Fruit fly (Drosophila melanogaster) whole organism, prepupa: Measurements from ENCODE around the gene CG10064.

Experiments
- CG10631 ChIP-seq: fragments of 200-800 bp; sonication (Bioruptor generic); optimal IDR thresholded peaks from 2 replicates; lab custom pipeline; 2016; ENCODE audit warnings: missing biosample characterization, missing genetic modification characterization
- CG10669 ChIP-seq: fragments of 200-800 bp; sonication (Bioruptor generic); optimal IDR thresholded peaks from 3 replicates; lab custom pipeline; 2018; ENCODE audit warnings: missing biosample characterization, mild to moderate bottlenecking, missing genetic modification characterization, moderate library complexity
- CG11294 ChIP-seq: fragments of 200-800 bp; sonication (Bioruptor generic); IDR thresholded peaks from 2 replicates; pipeline ENCODE4 v1.3.6; 2022; ENCODE audit warnings: missing biosample characterization, missing genetic modification characterization
- CG11902 ChIP-seq: fragments of 200-800 bp; sonication (Bioruptor generic); optimal IDR thresholded peaks from 3 replicates; lab custom pipeline; 2016; ENCODE audit warnings: missing biosample characterization, missing genetic modification characterization
- CG1621 ChIP-seq: fragments of 200-800 bp; sonication (Bioruptor generic); optimal IDR thresholded peaks from 3 replicates; lab custom pipeline; 2018; ENCODE audit warnings: missing biosample characterization, mild to moderate bottlenecking, missing genetic modification characterization
- CG3032 ChIP-seq: fragments of 200-800 bp; optimal IDR thresholded peaks from 2 replicates; lab custom pipeline; 2019; ENCODE audit warnings: missing biosample characterization, mild to moderate bottlenecking, missing genetic modification characterization, moderate library complexity
- CG31627 ChIP-seq: fragments of 200-800 bp; sonication (Bioruptor generic); optimal IDR thresholded peaks from 3 replicates; lab custom pipeline; 2016; ENCODE audit warnings: missing biosample characterization, missing genetic modification characterization
- CG32006 ChIP-seq: fragments of 200-800 bp; sonication (Bioruptor generic); optimal IDR thresholded peaks from 3 replicates; lab custom pipeline; 2017; ENCODE audit warnings: missing biosample characterization, mild to moderate bottlenecking, missing genetic modification characterization
- CG34406 ChIP-seq: fragments of 200-800 bp; sonication (Bioruptor generic); optimal IDR thresholded peaks from 3 replicates; lab custom pipeline; 2016; ENCODE audit warnings: missing biosample characterization, missing genetic modification characterization
- CG3919 ChIP-seq: fragments of 200-800 bp; sonication (Bioruptor generic); optimal IDR thresholded peaks from 3 replicates; lab custom pipeline; 2016; ENCODE audit warnings: missing biosample characterization, missing genetic modification characterization
- CG4318 ChIP-seq: fragments of 200-800 bp; sonication (Bioruptor generic); optimal IDR thresholded peaks from 3 replicates; lab custom pipeline; 2017; ENCODE audit warnings: missing biosample characterization, mild to moderate bottlenecking, missing genetic modification characterization
- CG6163 ChIP-seq: fragments of 200-800 bp; sonication (Bioruptor generic); IDR thresholded peaks from 3 replicates; pipeline ENCODE4 v1.3.6; 2022; ENCODE audit warnings: missing biosample characterization, missing genetic modification characterization
- CG6276 ChIP-seq: fragments of 200-800 bp; sonication (Bioruptor generic); optimal IDR thresholded peaks from 2 replicates; lab custom pipeline; 2017; ENCODE audit warnings: missing biosample characterization, mild to moderate bottlenecking, missing genetic modification characterization
- CG6792 ChIP-seq: fragments of 200-800 bp; sonication (Bioruptor generic); optimal IDR thresholded peaks from 3 replicates; lab custom pipeline; 2016; ENCODE audit warnings: missing biosample characterization, missing genetic modification characterization
- CG6854 ChIP-seq: fragments of 200-800 bp; sonication (Bioruptor generic); optimal IDR thresholded peaks from 2 replicates; lab custom pipeline; 2017; ENCODE audit warnings: missing biosample characterization, mild to moderate bottlenecking, missing genetic modification characterization
- CG7368 ChIP-seq: fragments of 200-800 bp; sonication (Bioruptor generic); optimal IDR thresholded peaks from 3 replicates; lab custom pipeline; 2016; ENCODE audit warnings: missing biosample characterization, missing genetic modification characterization
- CG8119 ChIP-seq: fragments of 200-800 bp; sonication (Bioruptor generic); IDR thresholded peaks from 3 replicates; pipeline ENCODE4 v1.3.6; 2022; ENCODE audit warnings: missing biosample characterization, missing genetic modification characterization
- CG8319 ChIP-seq: fragments of 200-800 bp; sonication (Bioruptor generic); optimal IDR thresholded peaks from 3 replicates; lab custom pipeline; 2016; ENCODE audit warnings: missing biosample characterization, missing genetic modification characterization
- CG9139 ChIP-seq: fragments of 200-800 bp; sonication (Bioruptor generic); optimal IDR thresholded peaks from 3 replicates; lab custom pipeline; 2017; ENCODE audit warnings: missing biosample characterization, mild to moderate bottlenecking, missing genetic modification characterization
- Eip75B ChIP-seq: fragments of 200-800 bp; sonication (Bioruptor generic); optimal IDR thresholded peaks from 3 replicates; lab custom pipeline; 2016; ENCODE audit warnings: missing biosample characterization, missing genetic modification characterization
- Eip93F ChIP-seq: fragments of 200-800 bp; sonication (Bioruptor generic); optimal IDR thresholded peaks from 2 replicates; lab custom pipeline; 2016; ENCODE audit warnings: missing biosample characterization, mild to moderate bottlenecking, missing genetic modification characterization
- Ets21C ChIP-seq: fragments of 200-800 bp; sonication (Bioruptor generic); optimal IDR thresholded peaks from 3 replicates; lab custom pipeline; 2016; ENCODE audit warnings: missing biosample characterization, missing genetic modification characterization
- Ets96B ChIP-seq: fragments of 200-800 bp; optimal IDR thresholded peaks from 2 replicates; lab custom pipeline; 2019; ENCODE audit warnings: missing biosample characterization, mild to moderate bottlenecking, missing genetic modification characterization, moderate library complexity
- Gug ChIP-seq: fragments of 200-800 bp; sonication (Bioruptor generic); IDR thresholded peaks from 2 replicates; pipeline ENCODE4 v1.3.6; 2022; ENCODE audit warnings: missing biosample characterization, missing genetic modification characterization
- Hr38 ChIP-seq: sonication (Bioruptor generic); optimal IDR thresholded peaks from 2 replicates; lab custom pipeline; 2016; ENCODE audit warnings: missing biosample characterization, missing genetic modification characterization
- Hr39 ChIP-seq: fragments of 200-800 bp; sonication (Bioruptor generic); optimal IDR thresholded peaks from 2 replicates; lab custom pipeline; 2016; ENCODE audit warnings: missing biosample characterization, missing genetic modification characterization
- Hr4 ChIP-seq: fragments of 200-800 bp; sonication (Bioruptor generic); optimal IDR thresholded peaks from 3 replicates; lab custom pipeline; 2016; ENCODE audit warnings: missing biosample characterization, missing genetic modification characterization
- Lpt ChIP-seq: fragments of 200-800 bp; sonication (Bioruptor generic); optimal IDR thresholded peaks from 3 replicates; lab custom pipeline; 2016; ENCODE audit warnings: missing biosample characterization, missing genetic modification characterization
- OdsH ChIP-seq: fragments of 200-800 bp; sonication (Bioruptor generic); optimal IDR thresholded peaks from 3 replicates; lab custom pipeline; 2016; ENCODE audit warnings: missing biosample characterization, missing genetic modification characterization
- Sox102F ChIP-seq: fragments of 200-800 bp; sonication (Bioruptor generic); optimal IDR thresholded peaks from 2 replicates; lab custom pipeline; 2016; ENCODE audit warnings: missing biosample characterization, mild to moderate bottlenecking, missing genetic modification characterization
- Sox14 ChIP-seq: fragments of 200-800 bp; sonication (Bioruptor generic); optimal IDR thresholded peaks from 3 replicates; lab custom pipeline; 2016; ENCODE audit warnings: missing biosample characterization, missing genetic modification characterization
- Sox15 ChIP-seq: fragments of 200-800 bp; sonication (Bioruptor generic); optimal IDR thresholded peaks from 3 replicates; lab custom pipeline; 2016; ENCODE audit warnings: missing biosample characterization, missing genetic modification characterization
- achi ChIP-seq: fragments of 200-800 bp; sonication (Bioruptor generic); optimal IDR thresholded peaks from 3 replicates; lab custom pipeline; 2016; ENCODE audit warnings: missing biosample characterization, missing genetic modification characterization
- acj6 ChIP-seq: fragments of 200-800 bp; sonication (Bioruptor generic); optimal IDR thresholded peaks from 3 replicates; lab custom pipeline; 2016; ENCODE audit warnings: missing biosample characterization, missing genetic modification characterization
- dac ChIP-seq: fragments of 200-800 bp; sonication (Bioruptor generic); optimal IDR thresholded peaks from 2 replicates; lab custom pipeline; 2017; ENCODE audit warnings: missing biosample characterization, mild to moderate bottlenecking, missing genetic modification characterization
- dsx ChIP-seq: fragments of 200-800 bp; optimal IDR thresholded peaks from 3 replicates; lab custom pipeline; 2019; ENCODE audit warnings: missing biosample characterization, mild to moderate bottlenecking, missing genetic modification characterization, moderate library complexity; ENCODE audit not compliant: poor library complexity, severe bottlenecking
- eg ChIP-seq: fragments of 200-800 bp; sonication (Bioruptor generic); IDR thresholded peaks from 3 replicates; pipeline ENCODE4 v1.3.6; 2022; ENCODE audit warnings: missing biosample characterization, missing genetic modification characterization
- fd59A ChIP-seq: fragments of 200-800 bp; sonication (Bioruptor generic); optimal IDR thresholded peaks from 2 replicates; lab custom pipeline; 2017; ENCODE audit warnings: missing biosample characterization, mild to moderate bottlenecking, missing genetic modification characterization, missing genetic modification reagents
- fd85E ChIP-seq: fragments of 200-800 bp; sonication (Bioruptor generic); optimal IDR thresholded peaks from 3 replicates; lab custom pipeline; 2016; ENCODE audit warnings: missing biosample characterization, missing genetic modification characterization
- fkh ChIP-seq: fragments of 200-800 bp; sonication (Bioruptor generic); optimal IDR thresholded peaks from 3 replicates; lab custom pipeline; 2017; ENCODE audit warnings: missing biosample characterization, mild to moderate bottlenecking, missing genetic modification characterization, moderate library complexity
- lz ChIP-seq: fragments of 200-800 bp; sonication (Bioruptor generic); optimal IDR thresholded peaks from 3 replicates; lab custom pipeline; 2016; ENCODE audit warnings: missing biosample characterization, missing genetic modification characterization
- net ChIP-seq: fragments of 200-800 bp; sonication (Bioruptor generic); optimal IDR thresholded peaks from 3 replicates; lab custom pipeline; 2016; ENCODE audit warnings: missing biosample characterization, missing genetic modification characterization
- salr ChIP-seq, 2 experiments: fragments of 200-800 bp; sonication (Bioruptor generic); optimal IDR thresholded peaks; 3 replicates each; lab custom pipeline; 2016 to 2018; ENCODE audit warnings: missing biosample characterization in 2 of 2, missing genetic modification characterization in 2 of 2, mild to moderate bottlenecking in 1 of 2
- spab ChIP-seq: fragments of 200-800 bp; sonication (Bioruptor generic); optimal IDR thresholded peaks from 2 replicates; lab custom pipeline; 2017; ENCODE audit warnings: missing biosample characterization, mild to moderate bottlenecking, missing genetic modification characterization, missing genetic modification reagents
- ss ChIP-seq, 2 experiments: fragments of 200-800 bp; sonication (Bioruptor generic); optimal IDR thresholded peaks; 2 replicates in 1 of 2; 3 replicates in 1 of 2; lab custom pipeline; 2017 to 2018; ENCODE audit warnings: mild to moderate bottlenecking in 2 of 2, missing biosample characterization in 2 of 2, missing genetic modification characterization in 2 of 2, moderate library complexity in 1 of 2
- svp ChIP-seq: fragments of 200-800 bp; sonication (Bioruptor generic); peaks from one replicate; lab custom pipeline; 2016; ENCODE audit warnings: missing biosample characterization, missing genetic modification characterization
- topi ChIP-seq: fragments of 200-800 bp; sonication (Bioruptor generic); optimal IDR thresholded peaks from 3 replicates; lab custom pipeline; 2016; ENCODE audit warnings: missing biosample characterization, missing genetic modification characterization
- vri ChIP-seq: fragments of 200-800 bp; sonication (Bioruptor generic); optimal IDR thresholded peaks from 3 replicates; lab custom pipeline; 2016; ENCODE audit warnings: missing biosample characterization, mild to moderate bottlenecking, missing genetic modification characterization

CG10064 gene

DNA sequence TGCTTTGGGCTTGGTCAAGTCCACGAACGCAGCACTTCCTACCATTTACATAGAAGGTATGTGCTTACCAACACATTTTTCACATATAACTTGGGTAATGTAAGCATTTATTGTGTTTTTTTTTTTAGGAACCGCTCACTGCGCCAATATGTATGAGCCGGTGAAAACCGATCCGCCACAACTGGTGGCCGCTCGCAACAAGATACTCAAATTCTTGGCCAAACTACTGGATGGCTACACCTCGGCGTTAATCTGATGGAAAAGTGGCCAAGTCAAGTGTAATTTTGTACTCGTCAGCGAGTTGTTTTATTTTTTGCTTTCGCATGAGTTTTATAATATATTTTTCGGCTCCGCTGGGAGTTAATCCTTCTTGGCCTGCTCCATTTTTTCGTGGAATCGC lies 3.6 kb upstream of the CG10064 start:
- TF ChIP-seq acj6 (no peak), fd85E (GFP tag; lab: Kevin White, UChicago) (no peak), spab (GFP tag; lab: Kevin White, UChicago) (no peak), CG8319 (GFP tag; lab: Kevin White, UChicago) (no peak), Hr39 (GFP tag; lab: Kevin White, UChicago) (no peak)

DNA sequence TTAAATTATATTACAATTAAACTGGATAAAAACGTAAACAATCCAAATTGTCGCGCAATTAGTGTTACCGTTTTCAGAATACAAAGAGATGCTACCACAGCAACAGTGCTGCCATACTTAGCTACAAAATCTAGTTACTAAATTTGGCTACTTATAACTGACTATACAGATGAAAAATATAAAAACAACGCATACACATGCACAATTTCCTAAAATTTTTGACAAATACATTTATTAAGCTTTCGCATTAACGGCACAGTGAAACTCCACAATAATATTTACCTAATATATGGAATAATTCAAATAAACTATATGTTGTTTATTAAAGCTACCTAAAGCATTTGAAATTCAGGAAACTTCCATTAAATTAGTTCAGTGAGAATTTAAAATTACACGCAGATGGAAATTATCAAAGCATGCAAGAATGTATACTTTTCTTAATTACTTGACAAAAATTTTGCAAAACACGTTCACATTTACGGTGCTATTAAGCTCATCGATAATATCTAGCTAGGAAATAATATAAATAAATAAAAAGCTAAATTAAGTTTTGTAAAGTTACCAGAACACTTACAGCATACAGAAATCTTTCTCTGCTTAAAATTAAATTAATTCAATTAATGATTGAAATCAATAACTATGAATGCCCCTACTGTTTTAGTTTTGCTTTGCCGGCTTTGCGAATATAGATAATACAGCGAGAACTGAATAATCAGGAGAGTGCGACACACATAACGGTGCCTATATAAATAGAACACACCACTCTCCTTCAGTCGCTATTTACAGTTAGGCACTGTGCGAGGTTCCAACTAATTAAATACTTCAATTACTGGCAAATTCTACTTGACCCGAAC lies 1.5 kb upstream of the CG10064 start, which contains the start of the genes Mis12 and CG9953:
Gene Mis12 (minus strand): TSS at position 88 of the 854 bp plus-strand sequence.
Gene CG9953 (plus strand): TSS at position 698 of the 854 bp plus-strand sequence.
- peak; percentile 24 for TF ChIP-seq CG6276 (GFP tag; lab: Kevin White, UChicago)
- peak; percentile 19 for TF ChIP-seq CG10669 (GFP tag; lab: Kevin White, UChicago)
- TF ChIP-seq CG34406 (GFP tag; lab: Kevin White, UChicago): peak; percentile 19
- TF ChIP-seq Sox14 (GFP tag; lab: Kevin White, UChicago): peak; percentile 37
- peak; percentile 25 for TF ChIP-seq CG3032
- TF ChIP-seq salr (GFP tag; optimal IDR thresholded peaks at IDR 0.05; lab: Kevin White, UChicago): no peak
- peak; percentile 80 for TF ChIP-seq eg (GFP tag; lab: Robert Waterston, UW)
- no peak for TF ChIP-seq CG9139
- peak; percentile 23 for TF ChIP-seq CG6792
- TF ChIP-seq Gug (GFP tag; lab: Robert Waterston, UW): peak; percentile 27; the same call in 1 of the 2 replicates
- TF ChIP-seq fd85E (GFP tag; lab: Kevin White, UChicago): no peak
- no peak for TF ChIP-seq Eip93F
- peak; percentile 57 for TF ChIP-seq Hr4 (GFP tag; lab: Kevin White, UChicago)
- peak; percentile 33 for TF ChIP-seq Eip75B (GFP tag; lab: Kevin White, UChicago)
- no peak for TF ChIP-seq Lpt (GFP tag; lab: Kevin White, UChicago)
- no peak for TF ChIP-seq dsx (GFP tag; lab: Kevin White, UChicago)
- no peak for TF ChIP-seq CG11294 (GFP tag; lab: Robert Waterston, UW)
- TF ChIP-seq Sox102F: no peak
- TF ChIP-seq fkh: no peak
- peak; percentile 48 for TF ChIP-seq achi (GFP tag; lab: Kevin White, UChicago)
- TF ChIP-seq CG1621 (tag; lab: Kevin White, UChicago): no peak
- peak; percentile 24 for TF ChIP-seq Hr39 (GFP tag; lab: Kevin White, UChicago)
- peak; percentile 48 for TF ChIP-seq lz (GFP tag; lab: Kevin White, UChicago)
- no peak for TF ChIP-seq dac
- TF ChIP-seq CG4318: peak; percentile 55
- TF ChIP-seq CG6163 (GFP tag; lab: Robert Waterston, UW): peak; percentile 74
- TF ChIP-seq CG31627: peak; percentile 42
- no peak for TF ChIP-seq Hr38 (GFP tag; lab: Kevin White, UChicago)
- TF ChIP-seq Sox15 (GFP tag; lab: Kevin White, UChicago): peak; percentile 28
- TF ChIP-seq net (GFP tag; lab: Kevin White, UChicago): peak; percentile 18
- TF ChIP-seq CG32006: peak; percentile 67
- TF ChIP-seq vri (GFP tag; lab: Kevin White, UChicago): no peak
- TF ChIP-seq Ets21C (GFP tag; lab: Kevin White, UChicago): no peak
- TF ChIP-seq spab (GFP tag; lab: Kevin White, UChicago): no peak
- TF ChIP-seq acj6: peak; percentile 32
- no peak for TF ChIP-seq CG6854 (GFP tag; lab: Kevin White, UChicago)
- peak; percentile 32 for TF ChIP-seq OdsH (GFP tag; lab: Kevin White, UChicago)
- no peak for TF ChIP-seq fd59A
- peak; percentile 27 for TF ChIP-seq Ets96B
- peak; percentile 44 for TF ChIP-seq CG10631
- no peak for TF ChIP-seq CG7368 (GFP tag; lab: Kevin White, UChicago)
- TF ChIP-seq CG11902: peak; percentile 14
- TF ChIP-seq ss (GFP tag; optimal IDR thresholded peaks at IDR 0.05; lab: Kevin White, UChicago): no peak
- TF ChIP-seq CG3919: peak; percentile 44
- peak; percentile 80 for TF ChIP-seq svp (GFP tag; lab: Kevin White, UChicago)
- TF ChIP-seq topi (GFP tag; lab: Kevin White, UChicago): peak; percentile 13
- TF ChIP-seq CG8119 (GFP tag; lab: Robert Waterston, UW): no peak; the same call in 2 of the 3 replicates
